Fruit fly (Drosophila melanogaster) whole organism: Measurements from ENCODE around the gene tap.

ENCODE experiments used
- CG8478 ChIP-seq: fragments of >200 bp; optimal IDR thresholded peaks from 2 replicates; lab custom pipeline; 2018; ENCODE audit warnings: inconsistent platforms
- psq ChIP-seq: fragments of >200 bp; optimal IDR thresholded peaks from 2 replicates; lab custom pipeline; 2017
- usp ChIP-seq: fragments of >200 bp; optimal IDR thresholded peaks from 2 replicates; lab custom pipeline; 2017; ENCODE audit warnings: missing biosample characterization, missing genetic modification characterization, mixed read lengths

DNA sequence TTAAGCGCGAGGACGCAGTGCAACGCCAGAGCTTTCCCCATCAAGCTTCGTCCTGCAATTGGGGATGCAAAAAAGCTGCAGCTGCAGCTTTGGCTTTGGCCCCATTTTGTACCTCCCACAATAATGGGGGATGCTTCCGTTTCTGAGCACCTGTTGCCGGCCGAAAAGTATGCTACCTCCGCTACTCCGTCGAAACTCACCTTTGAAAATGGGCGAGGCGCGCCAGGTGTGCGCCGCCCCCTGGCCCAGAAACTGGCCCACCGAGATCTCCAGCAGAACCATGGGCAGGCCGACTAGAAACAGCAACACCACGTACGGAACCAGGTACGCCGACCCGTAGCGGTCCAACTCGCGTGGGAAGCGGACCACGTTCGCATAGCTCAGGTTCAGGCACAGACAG is 41.9 kb downstream of the tap start:
- no peak for TF ChIP-seq psq (lab: Kevin White, UChicago)
- no peak for TF ChIP-seq CG8478 (lab: Kevin White, UChicago)
- no peak for TF ChIP-seq usp (GFP tag; lab: Kevin White, UChicago)
